Worm (Caenorhabditis elegans): ENCODE results near the gene ZK185.3.
A peak's percentile ranks its signal among the peaks of the same experiment; 100 is the strongest.

Gene ZK185.3

ce11 chrIV:4513269-4513819 lies 16.9 kb downstream of the ZK185.3 start, which contains the start of gene sar-1:
Gene sar-1 (minus strand): TSS chrIV:4513319.
- TF ChIP-seq nhr-76 (tag; optimal IDR thresholded peaks at IDR 0.05), result no peak
- TF ChIP-seq elt-3 (tag; optimal IDR thresholded peaks at IDR 0.05), result no peak
- TF ChIP-seq unc-62 (GFP tag; optimal IDR thresholded peaks at IDR 0.05), result peak; percentile 32
- TF ChIP-seq lin-13 (tag; optimal IDR thresholded peaks at IDR 0.05), result peak; percentile 63
- TF ChIP-seq lsy-2 (tag; optimal IDR thresholded peaks at IDR 0.05), result peak; percentile 14
- TF ChIP-seq drap-1 (GFP tag; optimal IDR thresholded peaks at IDR 0.05), result peak; percentile 27
- peak; percentile 84 for TF ChIP-seq mep-1 (tag; optimal IDR thresholded peaks at IDR 0.05)
- no peak for TF ChIP-seq cnd-1 (tag; optimal IDR thresholded peaks at IDR 0.05)
- no peak for TF ChIP-seq ham-2 (GFP tag; optimal IDR thresholded peaks at IDR 0.05)
- peak; percentile 47 for TF ChIP-seq unc-120 (tag; optimal IDR thresholded peaks at IDR 0.05; ENCODE audit: poor library complexity, severe bottlenecking)
- no peak for TF ChIP-seq ceh-39 (tag; optimal IDR thresholded peaks at IDR 0.05)
- no peak for TF ChIP-seq tbx-8 (GFP tag; optimal IDR thresholded peaks at IDR 0.05)
- peak; percentile 69 for TF ChIP-seq pha-4 (tag; optimal IDR thresholded peaks at IDR 0.05)

- TF ChIP-seq unc-62 (GFP tag; optimal IDR thresholded peaks at IDR 0.05) (no peak), ceh-43 (GFP tag; optimal IDR thresholded peaks at IDR 0.05) (no peak), pha-4 (tag; optimal IDR thresholded peaks at IDR 0.05) (no peak), elt-1 (tag; optimal IDR thresholded peaks at IDR 0.05; ENCODE audit: borderline replicate concordance, insufficient read depth) (no peak), cnd-1 (tag; optimal IDR thresholded peaks at IDR 0.05) (no peak), blmp-1 (tag; optimal IDR thresholded peaks at IDR 0.05) (no peak), nhr-28 (tag; optimal IDR thresholded peaks at IDR 0.05) (no peak), bed-3 (GFP tag; optimal IDR thresholded peaks at IDR 0.05) (no peak), ceh-83 (GFP tag; optimal IDR thresholded peaks at IDR 0.05) (no peak)
These were observed 18.9 kb downstream of the ZK185.3 start, which contains the start of the genes rfth-1 and ZK180.8 for ce11 chrIV:4511259-4511890. Gene rfth-1 (minus strand): TSS chrIV:4511309. Gene ZK180.8 (minus strand): TSS chrIV:4511724.

ce11 chrIV:4506637-4507036 lies 23.6 kb downstream of the ZK185.3 start, which contains the start of gene gbb-2:
Gene gbb-2 (minus strand): TSS chrIV:4506748.
- TF ChIP-seq flh-1 (GFP tag; optimal IDR thresholded peaks at IDR 0.05) (no peak), mep-1 (tag; optimal IDR thresholded peaks at IDR 0.05) (no peak), unc-120 (tag; optimal IDR thresholded peaks at IDR 0.05; ENCODE audit: poor library complexity, severe bottlenecking) (peak; percentile 82), hlh-1 (tag; optimal IDR thresholded peaks at IDR 0.05) (peak; percentile 56)

ce11 chrIV:4505078-4505477 lies 25.2 kb downstream of the ZK185.3 start:
- no peak for TF ChIP-seq nhr-76 (tag; optimal IDR thresholded peaks at IDR 0.05)
- TF ChIP-seq sptf-1 (tag; optimal IDR thresholded peaks at IDR 0.05), result no peak
- peak; percentile 87 for TF ChIP-seq ces-1 (GFP tag; optimal IDR thresholded peaks at IDR 0.05)
- TF ChIP-seq unc-39 (tag; optimal IDR thresholded peaks at IDR 0.05), result no peak
- no peak for TF ChIP-seq ztf-11 (tag; optimal IDR thresholded peaks at IDR 0.05)
- no peak for TF ChIP-seq nhr-12 (tag; optimal IDR thresholded peaks at IDR 0.05)
- no peak for TF ChIP-seq M03D4.4 (tag; optimal IDR thresholded peaks at IDR 0.05)
- no peak for TF ChIP-seq sem-2 (GFP tag; optimal IDR thresholded peaks at IDR 0.05)
- TF ChIP-seq nhr-28 (tag; optimal IDR thresholded peaks at IDR 0.05), result no peak

- TF ChIP-seq blmp-1 (tag; optimal IDR thresholded peaks at IDR 0.05) (no peak), drap-1 (GFP tag; optimal IDR thresholded peaks at IDR 0.05) (no peak), zip-8 (tag; optimal IDR thresholded peaks at IDR 0.05) (no peak), unc-39 (tag; optimal IDR thresholded peaks at IDR 0.05) (no peak), bed-3 (GFP tag; optimal IDR thresholded peaks at IDR 0.05) (no peak), lsy-2 (tag; optimal IDR thresholded peaks at IDR 0.05) (no peak), elt-3 (tag; optimal IDR thresholded peaks at IDR 0.05) (no peak), nhr-76 (tag; optimal IDR thresholded peaks at IDR 0.05) (no peak), unc-120 (tag; optimal IDR thresholded peaks at IDR 0.05; ENCODE audit: poor library complexity, severe bottlenecking) (no peak), sem-2 (GFP tag; optimal IDR thresholded peaks at IDR 0.05) (no peak), mab-5 (tag; optimal IDR thresholded peaks at IDR 0.05) (no peak), nhr-2 (tag; optimal IDR thresholded peaks at IDR 0.05) (no peak), cnd-1 (tag; optimal IDR thresholded peaks at IDR 0.05) (no peak), flh-1 (GFP tag; optimal IDR thresholded peaks at IDR 0.05) (no peak), nhr-28 (tag; optimal IDR thresholded peaks at IDR 0.05) (no peak)
These were observed 40.0 kb downstream of the ZK185.3 start, which contains the start of gene ZK180.7 for ce11 chrIV:4490148-4490652. Gene ZK180.7 (plus strand): TSS chrIV:4490542.

Measured in whole organism, mixed stage, embryonic.